Worm (Caenorhabditis elegans) whole organism, L4/young adult: ENCODE data around the gene lin-18.

ENCODE experiments used
- W03F9.2 ChIP-seq: fragments of 150-350 bp; optimal IDR thresholded peaks from 2 replicates; lab custom pipeline; 2014; ENCODE audit warnings: missing biosample characterization, missing genetic modification characterization
- dao-5 ChIP-seq: sonication (generic microtip); optimal IDR thresholded peaks from 2 replicates; lab custom pipeline; 2016; ENCODE audit warnings: missing genotype, missing genetic modification characterization, moderate library complexity, missing compliant biosample characterization
- him-1 ChIP-seq: sonication (generic microtip); optimal IDR thresholded peaks from 2 replicates; lab custom pipeline; 2016; ENCODE audit warnings: missing genotype, missing genetic modification reagents, missing genetic modification characterization, missing compliant biosample characterization

- no peak for TF ChIP-seq dao-5 (tag; lab: Kevin White, UChicago)
- TF ChIP-seq W03F9.2 (tag; lab: Kevin White, UChicago): no peak
- no peak for TF ChIP-seq him-1 (tag; lab: Kevin White, UChicago)
Measured at ce11 chrX:4007724-4008123, 49.4 kb downstream of the lin-18 start.
